Fruit fly (Drosophila melanogaster): ENCODE data around the gene CG13282.
A peak's percentile ranks its signal among the peaks of the same experiment; 100 is the strongest.

CG13282 gene

DNA sequence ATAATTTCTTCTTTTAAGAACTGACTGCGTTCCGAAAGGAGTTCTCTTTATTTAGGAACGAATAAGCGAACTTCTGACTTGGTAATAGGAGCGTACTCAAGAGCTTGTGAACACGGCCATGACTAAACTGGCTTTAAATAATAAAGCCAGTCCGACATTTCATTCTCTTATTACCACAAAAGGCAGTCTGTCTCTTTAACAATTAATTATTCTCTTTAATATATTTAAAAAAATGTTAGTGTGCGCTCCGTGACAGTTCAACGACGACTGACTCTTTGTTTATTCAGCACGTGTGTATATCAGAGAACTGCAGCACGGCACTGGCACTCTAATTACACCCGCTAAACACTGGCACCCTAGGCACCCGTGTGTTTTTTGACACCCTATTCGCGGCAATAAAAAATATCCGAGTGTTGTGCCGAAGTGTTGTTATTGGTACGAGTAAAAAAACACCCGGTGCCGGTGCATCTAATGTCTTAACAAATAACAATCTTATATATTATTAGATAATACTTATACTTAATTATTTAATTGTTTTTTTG is 24.2 kb upstream of the CG13282 start, which contains the start of gene CG31809 (continued):
- TF ChIP-seq abd-A (tag; optimal IDR thresholded peaks at IDR 0.05) (no peak), Meics (GFP tag; optimal IDR thresholded peaks at IDR 0.05) (peak; percentile 23), CG10959 (GFP tag; IDR thresholded peaks at IDR 0.05) (no peak), CG16815 (GFP tag; optimal IDR thresholded peaks at IDR 0.05) (no peak), esg (GFP tag; conservative IDR thresholded peaks at IDR 0.05) (no peak), ac (GFP tag; optimal IDR thresholded peaks at IDR 0.05) (no peak), Adf1 (GFP tag; IDR thresholded peaks at IDR 0.05) (no peak), hkb (optimal IDR thresholded peaks at IDR 0.05) (no peak), hkb (GFP tag; IDR thresholded peaks at IDR 0.05) (peak; percentile 38; the same call in 1 of the 2 replicates), CG13296 (GFP tag; optimal IDR thresholded peaks at IDR 0.05) (peak; percentile 20), peb (GFP tag; IDR thresholded peaks at IDR 0.05) (no peak), Dek (tag; optimal IDR thresholded peaks at IDR 0.05) (no peak), Poxn (GFP tag; IDR thresholded peaks at IDR 0.05) (no peak), CG31388 (GFP tag; optimal IDR thresholded peaks at IDR 0.05) (no peak), slp2 (GFP tag; optimal IDR thresholded peaks at IDR 0.05) (no peak), fu2 (GFP tag; optimal IDR thresholded peaks at IDR 0.05) (no peak), Rfx (GFP tag; IDR thresholded peaks at IDR 0.05) (no peak), CG2199 (GFP tag; IDR thresholded peaks at IDR 0.05) (peak; percentile 66; the same call in 2 of the 3 replicates), CG11093 (GFP tag; IDR thresholded peaks at IDR 0.05) (no peak), prd (optimal IDR thresholded peaks at IDR 0.05) (no peak), prd (GFP tag; IDR thresholded peaks at IDR 0.05) (no peak), Atf3 (GFP tag; optimal IDR thresholded peaks at IDR 0.05) (no peak), Bgb (GFP tag; IDR thresholded peaks at IDR 0.05; ENCODE audit: partially characterized antibody) (no peak), CG6689 (GFP tag; IDR thresholded peaks at IDR 0.05) (no peak), dmrt99B (tag; optimal IDR thresholded peaks at IDR 0.05) (no peak), phol (tag; optimal IDR thresholded peaks at IDR 0.05) (no peak), gro (GFP tag; optimal IDR thresholded peaks at IDR 0.05) (no peak), ato (GFP tag; IDR thresholded peaks at IDR 0.05; ENCODE audit: partially characterized antibody) (no peak), CG2129 (GFP tag; IDR thresholded peaks at IDR 0.05; ENCODE audit: partially characterized antibody) (no peak), CG5180 (GFP tag; optimal IDR thresholded peaks at IDR 0.05) (no peak), nerfin-1 (tag; optimal IDR thresholded peaks at IDR 0.05) (no peak), CG7987 (GFP tag; optimal IDR thresholded peaks at IDR 0.05) (peak; percentile 13), CG18619 (GFP tag; optimal IDR thresholded peaks at IDR 0.05) (no peak), CG3163 (GFP tag; optimal IDR thresholded peaks at IDR 0.05) (peak; percentile 71), Sox102F (GFP tag; optimal IDR thresholded peaks at IDR 0.05) (peak; percentile 4), Med (GFP tag) (peak; percentile 66), CG11504 (tag; optimal IDR thresholded peaks at IDR 0.05) (peak; percentile 3), Opbp (GFP tag; IDR thresholded peaks at IDR 0.05; ENCODE audit: partially characterized antibody) (no peak), CG6813 (GFP tag; optimal IDR thresholded peaks at IDR 0.05) (peak; percentile 25), sens (GFP tag) (peak; percentile 5), CG7745 (tag; optimal IDR thresholded peaks at IDR 0.05) (no peak)

DNA sequence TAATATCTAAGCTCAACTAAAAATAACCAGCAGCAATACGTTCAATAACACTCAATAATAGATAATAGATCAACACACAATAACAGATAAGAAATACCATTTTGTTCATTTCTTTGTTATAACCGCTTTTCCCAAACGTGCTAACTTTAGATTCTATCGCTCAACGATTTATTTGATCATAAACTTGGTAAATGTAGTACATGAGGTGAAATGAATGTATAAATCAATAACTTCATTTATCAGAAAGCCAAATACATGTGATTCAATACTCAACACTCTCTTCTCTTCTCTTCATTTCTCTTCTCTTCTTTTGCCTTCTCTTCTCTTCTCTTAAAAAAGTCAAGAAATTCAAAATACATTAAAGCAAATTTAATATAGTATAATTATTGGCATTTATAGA is 23.4 kb upstream of the CG13282 start:
- TF ChIP-seq CG3163 (GFP tag; optimal IDR thresholded peaks at IDR 0.05) (peak; percentile 75), cwo (GFP tag; optimal IDR thresholded peaks at IDR 0.05) (peak; percentile 42), CG15601 (tag; optimal IDR thresholded peaks at IDR 0.05) (peak; percentile 37), Camta (GFP tag; optimal IDR thresholded peaks at IDR 0.05) (no peak), CG13296 (GFP tag; optimal IDR thresholded peaks at IDR 0.05) (peak; percentile 19), CG34376 (GFP tag; optimal IDR thresholded peaks at IDR 0.05) (peak; percentile 70), salm (tag; optimal IDR thresholded peaks at IDR 0.05) (peak; percentile 45), onecut (GFP tag; IDR thresholded peaks at IDR 0.05) (peak; percentile 63; the same call in 1 of the 2 replicates), exex (tag; optimal IDR thresholded peaks at IDR 0.05) (peak; percentile 70), Bgb (GFP tag; IDR thresholded peaks at IDR 0.05; ENCODE audit: partially characterized antibody) (no peak), Trl (optimal IDR thresholded peaks at IDR 0.05) (peak; percentile 72 to 90), Trl (GFP tag; optimal IDR thresholded peaks at IDR 0.05) (no peak), sqz (GFP tag; optimal IDR thresholded peaks at IDR 0.05) (peak; percentile 9), row (GFP tag; IDR thresholded peaks at IDR 0.05) (no peak), dmrt99B (tag; optimal IDR thresholded peaks at IDR 0.05) (no peak), mirr (GFP tag; optimal IDR thresholded peaks at IDR 0.05) (peak; percentile 56)
